Fruit fly (Drosophila melanogaster): ENCODE results near the gene CG9123.

CG9123 gene

dm6 chrX:15319290-15319689, 22.6 kb downstream of the CG9123 start, which contains the start of gene Top1 (continued):
- TF ChIP-seq pros (GFP tag; optimal IDR thresholded peaks at IDR 0.05) (no peak), danr (GFP tag; IDR thresholded peaks at IDR 0.05) (no peak), CG16863 (GFP tag; optimal IDR thresholded peaks at IDR 0.05) (no peak), CG15479 (GFP tag; optimal IDR thresholded peaks at IDR 0.05) (no peak), gsb-n (tag; optimal IDR thresholded peaks at IDR 0.05) (no peak), schlank (tag; optimal IDR thresholded peaks at IDR 0.05) (no peak), sens-2 (GFP tag; IDR thresholded peaks at IDR 0.05) (no peak), CG32772 (GFP tag; IDR thresholded peaks at IDR 0.05) (no peak), CG2712 (tag; optimal IDR thresholded peaks at IDR 0.05) (peak; percentile 37), stwl (tag; optimal IDR thresholded peaks at IDR 0.05) (peak; percentile 80), ci (GFP tag; IDR thresholded peaks at IDR 0.05) (peak; percentile 65; the same call in 2 of the 3 replicates), Ptx1 (GFP tag; IDR thresholded peaks at IDR 0.05) (no peak), pb (GFP tag; optimal IDR thresholded peaks at IDR 0.05) (no peak), z (GFP tag; IDR thresholded peaks at IDR 0.05) (no peak), Atf6 (GFP tag; IDR thresholded peaks at IDR 0.05) (0 out of 2 replicates have a peak, but pooled peaks have one; percentile 28), sqz (GFP tag; optimal IDR thresholded peaks at IDR 0.05) (no peak), sens (GFP tag) (peak; percentile 76), Dek (tag; optimal IDR thresholded peaks at IDR 0.05) (peak; percentile 7), Usf (GFP tag; optimal IDR thresholded peaks at IDR 0.05) (no peak), kah (GFP tag; optimal IDR thresholded peaks at IDR 0.05) (no peak), CG2120 (GFP tag; optimal IDR thresholded peaks at IDR 0.05) (peak; percentile 46), eve (GFP tag; optimal IDR thresholded peaks at IDR 0.05) (no peak), Bdp1 (GFP tag; optimal IDR thresholded peaks at IDR 0.05) (no peak), Gug (GFP tag; IDR thresholded peaks at IDR 0.05) (peak; percentile 41; the same call in 1 of the 4 replicates), p53 (GFP tag; optimal IDR thresholded peaks at IDR 0.05) (no peak), slp2 (GFP tag; optimal IDR thresholded peaks at IDR 0.05) (peak; percentile 11), Fer1 (GFP tag; optimal IDR thresholded peaks at IDR 0.05) (peak; percentile 18), fd102C (GFP tag; optimal IDR thresholded peaks at IDR 0.05) (no peak), maf-S (GFP tag; optimal IDR thresholded peaks at IDR 0.05) (peak; percentile 21), CG18599 (GFP tag; optimal IDR thresholded peaks at IDR 0.05) (no peak), CG9215 (GFP tag; IDR thresholded peaks at IDR 0.05) (peak; percentile 48; the same call in 1 of the 2 replicates), chinmo (GFP tag; IDR thresholded peaks at IDR 0.05; ENCODE audit: partially characterized antibody) (peak; percentile 96), eyg (GFP tag; optimal IDR thresholded peaks at IDR 0.05) (no peak), ap (GFP tag; IDR thresholded peaks at IDR 0.05) (no peak), pho (GFP tag; optimal IDR thresholded peaks at IDR 0.05) (peak; percentile 2), kni (GFP tag; optimal IDR thresholded peaks at IDR 0.05) (no peak), abd-A (tag; optimal IDR thresholded peaks at IDR 0.05) (no peak), Six4 (GFP tag; optimal IDR thresholded peaks at IDR 0.05) (no peak), CG3838 (GFP tag; optimal IDR thresholded peaks at IDR 0.05) (no peak), wor (GFP tag; IDR thresholded peaks at IDR 0.05) (no peak), CG1024 (GFP tag; IDR thresholded peaks at IDR 0.05) (no peak), vnd (GFP tag; IDR thresholded peaks at IDR 0.05; ENCODE audit: partially characterized antibody) (peak; percentile 94), H15 (GFP tag; IDR thresholded peaks at IDR 0.05) (0 out of 3 replicates have a peak, but pooled peaks have one; percentile 16), Taf1 (GFP tag; IDR thresholded peaks at IDR 0.05) (no peak), corto (GFP tag; optimal IDR thresholded peaks at IDR 0.05) (no peak), CG16815 (GFP tag; optimal IDR thresholded peaks at IDR 0.05) (no peak), ash1 (GFP tag; optimal IDR thresholded peaks at IDR 0.05) (no peak), CG9817 (tag; optimal IDR thresholded peaks at IDR 0.05) (no peak), Dip3 (GFP tag; optimal IDR thresholded peaks at IDR 0.05) (peak; percentile 6), CG16813 (GFP tag; IDR thresholded peaks at IDR 0.05; ENCODE audit: partially characterized antibody) (peak; percentile 97), CG4360 (GFP tag; IDR thresholded peaks at IDR 0.05) (no peak), bsh (GFP tag; optimal IDR thresholded peaks at IDR 0.05) (no peak)

All from whole organism, embryonic.